Fruit fly (Drosophila melanogaster): ENCODE measurements around the gene CG12502.

DNA sequence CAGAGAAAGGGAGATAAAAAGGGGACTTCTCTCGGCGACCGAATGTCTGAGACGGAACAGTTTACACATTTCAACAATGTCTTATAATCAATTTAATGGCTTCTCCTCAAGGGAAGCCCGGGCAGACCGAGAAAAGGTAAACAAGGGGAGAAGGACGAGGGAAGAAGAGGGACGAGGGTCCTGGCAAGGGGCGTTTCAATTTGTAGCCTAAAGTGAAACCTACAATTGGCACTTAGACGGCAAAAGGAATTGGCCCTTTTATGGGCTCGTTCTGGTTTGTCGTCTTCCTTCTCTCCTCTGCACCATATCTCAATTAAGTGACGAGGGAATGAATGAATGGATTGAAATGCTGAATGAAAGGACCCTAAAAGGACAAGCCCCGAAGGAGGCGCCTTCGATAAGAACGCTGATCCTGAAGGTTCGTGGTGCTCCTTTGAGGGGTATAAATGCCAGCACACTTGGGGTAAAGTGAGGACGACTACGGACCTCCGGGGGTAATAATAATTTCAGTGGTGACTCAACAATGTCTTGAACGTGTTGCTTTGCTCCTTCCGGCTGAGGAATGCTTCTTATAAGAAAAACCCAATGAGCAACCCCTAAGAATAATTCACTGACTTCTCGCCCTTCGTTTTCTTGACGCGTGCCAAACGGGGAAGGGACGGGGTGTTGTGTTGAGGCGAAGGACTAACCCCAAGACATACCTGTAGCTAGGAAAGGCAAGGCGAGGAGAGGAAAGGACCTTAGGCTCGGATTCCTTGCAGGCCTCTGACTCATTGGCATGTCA lies 35.5 kb downstream of the CG12502 start:
- TF ChIP-seq CG8478 (optimal IDR thresholded peaks at IDR 0.05) (no peak), CTCF (optimal IDR thresholded peaks at IDR 0.05) (no peak)

Data from S2 (cell line).